Worm (Caenorhabditis elegans) whole organism, late embryonic: ENCODE data around the gene C49C8.1.

Experiments used
- ceh-24 ChIP-seq: sonication (generic microtip); optimal IDR thresholded peaks from 2 replicates; lab custom pipeline; 2016; ENCODE audit warnings: mild to moderate bottlenecking, missing genetic modification characterization, missing compliant biosample characterization
- ceh-30 ChIP-seq: fragments of 150-350 bp; optimal IDR thresholded peaks from 2 replicates; lab custom pipeline; 2014; ENCODE audit warnings: missing biosample characterization, missing genetic modification characterization
- che-1 ChIP-seq: sonication (generic microtip); optimal IDR thresholded peaks from 2 replicates; lab custom pipeline; 2016; ENCODE audit warnings: mild to moderate bottlenecking, missing genetic modification characterization, missing compliant biosample characterization
- fkh-10 ChIP-seq: fragments of 150-350 bp; optimal IDR thresholded peaks from 2 replicates; lab custom pipeline; 2014; ENCODE audit warnings: missing biosample characterization, missing genetic modification reagents, missing genetic modification characterization
- lin-11 ChIP-seq: fragments of 200-800 bp; sonication (Bioruptor generic); optimal IDR thresholded peaks from 2 replicates; lab custom pipeline; 2018; ENCODE audit warnings: mild to moderate bottlenecking, missing genetic modification characterization, missing compliant biosample characterization
- ttx-3 ChIP-seq: sonication (generic microtip); optimal IDR thresholded peaks from 2 replicates; lab custom pipeline; 2016; ENCODE audit warnings: missing genetic modification reagents, missing genetic modification characterization, missing compliant biosample characterization
- unc-42 ChIP-seq: sonication (generic microtip); optimal IDR thresholded peaks from 2 replicates; lab custom pipeline; 2016; ENCODE audit warnings: missing genotype, missing genetic modification characterization, missing compliant biosample characterization

DNA sequence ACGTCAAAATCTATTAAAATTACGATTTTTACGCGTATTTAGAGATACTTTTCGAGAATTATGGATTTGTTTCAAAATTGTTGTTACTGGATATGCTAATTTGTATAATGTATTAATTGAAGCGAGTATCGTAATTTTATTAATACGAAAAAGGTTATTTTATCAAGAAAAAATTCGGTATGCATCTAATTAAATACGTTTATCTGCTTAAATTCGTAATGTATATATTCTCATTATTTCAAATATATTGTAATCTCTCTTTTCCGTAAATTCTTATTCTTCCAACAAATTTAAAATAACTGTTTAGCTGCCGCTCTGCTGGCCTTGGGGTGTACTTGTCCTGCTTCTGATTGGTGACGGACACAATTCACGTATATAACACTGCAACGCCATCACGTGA lies 23.3 kb upstream of the C49C8.1 start, which contains the start of gene dgk-4:
- TF ChIP-seq che-1 = no peak
- TF ChIP-seq ceh-24 (tag; lab: Kevin White, UChicago) = no peak
- TF ChIP-seq fkh-10 (GFP tag; lab: Kevin White, UChicago) = no peak
- TF ChIP-seq ceh-30 (tag; lab: Kevin White, UChicago) = no peak
- no peak for TF ChIP-seq ttx-3 (tag; lab: Kevin White, UChicago)
- no peak for TF ChIP-seq lin-11 (tag; lab: Kevin White, UChicago)
- TF ChIP-seq unc-42 (tag; lab: Kevin White, UChicago) = no peak
